Worm (Caenorhabditis elegans): Measurements from ENCODE around the gene idpp-14.

Gene idpp-14

DNA sequence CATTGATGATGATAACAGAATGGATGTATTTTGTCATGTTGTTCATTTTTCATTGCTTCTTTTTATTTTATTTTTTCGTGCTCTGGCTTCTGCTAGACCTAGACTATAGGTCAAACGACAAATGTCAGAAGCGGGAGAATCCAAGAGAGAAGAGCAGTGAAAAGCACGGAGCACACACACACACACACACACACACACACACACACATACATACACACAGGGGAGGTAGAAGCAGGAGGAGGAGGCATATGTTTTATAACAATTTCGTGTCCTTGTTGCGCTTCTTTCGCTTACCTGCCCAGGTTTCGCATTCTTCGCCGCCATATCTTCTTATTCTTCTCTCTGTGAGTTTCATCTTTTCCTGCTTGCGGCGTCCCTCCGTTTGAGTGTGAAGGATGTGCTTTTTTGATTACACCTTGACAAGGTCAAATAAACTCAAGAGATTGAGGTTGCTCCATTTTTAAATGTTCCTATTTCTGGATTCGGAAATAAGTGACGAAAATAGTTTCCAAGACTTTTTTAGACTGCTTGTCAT is 16.0 kb downstream of the idpp-14 start:
- TF ChIP-seq klf-2 (GFP tag; conservative IDR thresholded peaks at IDR 0.05): no peak
- no peak for TF ChIP-seq T22C8.4 (GFP tag; IDR thresholded peaks at IDR 0.05)
- TF ChIP-seq med-1 (GFP tag; optimal IDR thresholded peaks at IDR 0.05; ENCODE audit: insufficient read depth): no peak
- no peak for TF ChIP-seq ztf-23 (GFP tag; IDR thresholded peaks at IDR 0.05)
- TF ChIP-seq cog-1 (tag; optimal IDR thresholded peaks at IDR 0.05): no peak
- no peak for TF ChIP-seq tab-1 (GFP tag; IDR thresholded peaks at IDR 0.05)
- no peak for TF ChIP-seq flt-1 (GFP tag; IDR thresholded peaks at IDR 0.05)
- no peak for TF ChIP-seq ztf-29 (GFP tag; IDR thresholded peaks at IDR 0.05)

DNA sequence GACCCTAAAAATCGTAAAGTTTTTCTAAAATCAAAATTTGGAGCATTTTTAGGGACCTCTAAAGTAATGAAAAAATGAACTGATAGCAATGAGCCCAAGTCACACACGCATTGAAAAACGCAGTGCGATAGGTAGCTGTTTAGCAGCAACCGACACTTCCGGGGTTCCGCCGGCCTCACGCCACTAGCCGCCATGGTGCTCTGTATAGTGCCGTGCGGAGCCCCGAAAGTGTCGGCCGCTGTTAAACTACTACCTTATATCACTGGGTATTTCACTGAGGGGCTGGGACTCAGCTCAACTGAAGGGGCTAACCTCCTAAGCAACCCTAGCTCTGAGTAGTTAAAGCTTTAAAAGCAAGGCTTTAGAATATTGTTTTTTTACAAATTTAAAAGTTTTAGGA is 17.1 kb downstream of the idpp-14 start:
- no peak for TF ChIP-seq klf-2 (GFP tag; conservative IDR thresholded peaks at IDR 0.05)
- no peak for TF ChIP-seq ref-1 (GFP tag; conservative IDR thresholded peaks at IDR 0.05)
- TF ChIP-seq flt-1 (GFP tag; IDR thresholded peaks at IDR 0.05): no peak
- no peak for TF ChIP-seq T22C8.4 (GFP tag; IDR thresholded peaks at IDR 0.05)
- no peak for TF ChIP-seq med-1 (GFP tag; optimal IDR thresholded peaks at IDR 0.05; ENCODE audit: insufficient read depth)
- TF ChIP-seq ztf-23 (GFP tag; IDR thresholded peaks at IDR 0.05): no peak
- no peak for TF ChIP-seq tab-1 (GFP tag; IDR thresholded peaks at IDR 0.05)
- TF ChIP-seq cog-1 (tag; optimal IDR thresholded peaks at IDR 0.05): no peak

DNA sequence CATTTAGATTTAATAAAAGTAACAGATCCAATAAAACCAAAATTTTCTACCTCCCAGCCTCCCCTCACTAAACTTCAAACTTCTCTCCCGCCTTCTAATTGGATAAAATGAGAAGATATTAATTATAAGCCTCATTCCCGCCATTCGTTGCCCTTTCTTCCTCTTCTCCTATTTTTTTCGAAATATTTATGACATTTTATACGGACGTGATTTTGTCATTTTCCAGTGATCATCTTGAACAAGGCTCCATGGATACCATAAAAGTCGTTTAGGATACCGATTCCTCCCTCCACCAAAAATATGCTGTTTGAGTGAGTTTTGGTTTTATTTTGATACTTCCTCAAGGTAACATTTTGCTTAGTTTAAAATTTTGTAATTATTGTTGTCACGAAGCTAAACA is 21.2 kb downstream of the idpp-14 start, which contains the start of gene ZK1073.2:
TSS of gene ZK1073.2 (plus strand) at position 301 of the 400 bp plus-strand sequence.
- TF ChIP-seq ref-1 (GFP tag; conservative IDR thresholded peaks at IDR 0.05) (no peak), klf-2 (GFP tag; conservative IDR thresholded peaks at IDR 0.05) (no peak), med-1 (GFP tag; optimal IDR thresholded peaks at IDR 0.05; ENCODE audit: insufficient read depth) (no peak), ztf-29 (GFP tag; IDR thresholded peaks at IDR 0.05) (no peak), flt-1 (GFP tag; IDR thresholded peaks at IDR 0.05) (no peak), tab-1 (GFP tag; IDR thresholded peaks at IDR 0.05) (no peak), ztf-23 (GFP tag; IDR thresholded peaks at IDR 0.05) (no peak), T22C8.4 (GFP tag; IDR thresholded peaks at IDR 0.05) (no peak), cog-1 (tag; optimal IDR thresholded peaks at IDR 0.05) (no peak)

DNA sequence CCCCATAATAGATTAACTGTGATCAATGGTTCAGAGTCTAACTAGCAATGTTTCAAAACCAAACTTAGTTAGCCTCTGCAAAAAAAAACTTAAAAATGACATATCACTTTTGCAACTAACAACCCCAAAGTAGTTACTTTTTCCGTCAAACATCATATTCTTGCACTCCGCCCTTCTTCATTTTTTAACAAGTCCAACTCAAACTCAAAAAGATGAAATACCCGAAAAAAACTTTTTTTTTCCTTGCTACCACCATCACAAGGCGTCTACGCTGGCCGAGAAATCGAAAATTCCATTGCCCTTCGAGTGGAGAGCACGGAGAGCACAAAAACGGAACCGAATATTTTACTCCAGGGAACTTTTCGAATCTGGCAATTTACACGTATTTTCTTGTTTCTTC is 23.7 kb downstream of the idpp-14 start:
- TF ChIP-seq T22C8.4 (GFP tag; IDR thresholded peaks at IDR 0.05) (no peak), ztf-29 (GFP tag; IDR thresholded peaks at IDR 0.05) (no peak), cog-1 (tag; optimal IDR thresholded peaks at IDR 0.05) (no peak), ref-1 (GFP tag; conservative IDR thresholded peaks at IDR 0.05) (no peak), flt-1 (GFP tag; IDR thresholded peaks at IDR 0.05) (no peak), tab-1 (GFP tag; IDR thresholded peaks at IDR 0.05) (no peak), ztf-23 (GFP tag; IDR thresholded peaks at IDR 0.05) (no peak), med-1 (GFP tag; optimal IDR thresholded peaks at IDR 0.05; ENCODE audit: insufficient read depth) (no peak), klf-2 (GFP tag; conservative IDR thresholded peaks at IDR 0.05) (no peak)

DNA sequence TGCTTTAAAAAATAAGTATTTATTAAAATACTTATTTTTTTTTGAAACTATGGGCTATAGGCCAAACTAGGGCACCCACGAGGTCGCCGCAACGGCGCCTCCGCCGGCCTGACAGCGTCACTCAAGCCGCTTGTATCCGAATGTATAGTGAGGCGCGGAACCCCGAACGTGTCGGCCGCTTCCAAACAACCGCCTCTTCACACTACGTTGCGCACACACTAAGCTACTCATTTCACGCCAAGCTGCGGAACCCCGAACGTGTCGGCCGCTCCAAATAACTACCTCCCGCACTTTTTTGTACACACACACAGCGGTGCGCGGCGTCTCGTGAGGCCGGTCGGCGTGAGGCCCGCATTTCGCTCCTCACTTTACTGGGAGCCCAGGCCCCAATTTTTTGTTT is 30.8 kb downstream of the idpp-14 start:
- no peak for TF ChIP-seq ref-1 (GFP tag; conservative IDR thresholded peaks at IDR 0.05)

DNA sequence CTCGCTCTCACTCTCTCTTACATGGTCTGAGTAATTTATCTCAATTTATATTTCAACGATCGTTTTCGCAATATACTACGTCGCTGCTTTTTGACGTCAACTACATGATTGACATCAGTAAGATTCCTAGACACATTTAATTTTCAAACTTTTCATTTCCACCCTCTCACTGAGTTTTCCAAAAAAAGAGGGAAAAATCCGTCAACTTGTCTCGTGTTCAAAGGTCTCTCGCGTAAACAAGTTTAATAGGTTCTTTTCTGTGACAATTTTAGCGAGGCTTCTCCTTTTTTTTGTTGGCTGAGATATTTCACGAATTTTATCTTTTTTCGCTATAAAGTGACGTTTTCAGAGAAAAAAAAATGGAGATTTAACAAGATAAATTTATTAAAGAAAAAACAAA is 31.8 kb downstream of the idpp-14 start:
- no peak for TF ChIP-seq ztf-23 (GFP tag; IDR thresholded peaks at IDR 0.05)
- TF ChIP-seq T22C8.4 (GFP tag; IDR thresholded peaks at IDR 0.05): no peak
- no peak for TF ChIP-seq cog-1 (tag; optimal IDR thresholded peaks at IDR 0.05)
- TF ChIP-seq med-1 (GFP tag; optimal IDR thresholded peaks at IDR 0.05; ENCODE audit: insufficient read depth): no peak
- no peak for TF ChIP-seq flt-1 (GFP tag; IDR thresholded peaks at IDR 0.05)
- TF ChIP-seq klf-2 (GFP tag; conservative IDR thresholded peaks at IDR 0.05): no peak
- TF ChIP-seq tab-1 (GFP tag; IDR thresholded peaks at IDR 0.05): no peak
- TF ChIP-seq ztf-29 (GFP tag; IDR thresholded peaks at IDR 0.05): no peak
- TF ChIP-seq ref-1 (GFP tag; conservative IDR thresholded peaks at IDR 0.05): no peak

DNA sequence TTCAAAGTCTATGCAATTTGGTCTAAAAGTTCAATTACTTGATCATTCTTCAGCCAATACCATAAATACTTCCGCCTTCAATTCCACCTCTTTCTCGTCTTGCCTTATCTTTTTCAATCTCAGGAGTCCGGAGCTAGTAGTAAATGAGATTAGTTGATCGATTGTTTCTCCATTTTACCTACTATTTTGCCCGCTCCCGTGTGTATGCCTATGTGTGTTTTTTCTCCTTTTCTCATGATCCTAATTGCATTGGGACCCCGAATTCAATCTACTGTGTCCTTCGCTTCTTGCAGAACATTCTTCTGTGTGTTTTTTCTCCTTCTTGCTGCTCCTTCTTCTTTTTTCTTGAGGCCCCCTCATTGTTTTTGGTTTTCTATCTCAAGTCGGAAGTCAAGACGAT is 34.1 kb downstream of the idpp-14 start:
- TF ChIP-seq ztf-29 (GFP tag; IDR thresholded peaks at IDR 0.05) (no peak), flt-1 (GFP tag; IDR thresholded peaks at IDR 0.05) (no peak), tab-1 (GFP tag; IDR thresholded peaks at IDR 0.05) (no peak), T22C8.4 (GFP tag; IDR thresholded peaks at IDR 0.05) (no peak), ztf-23 (GFP tag; IDR thresholded peaks at IDR 0.05) (no peak), ref-1 (GFP tag; conservative IDR thresholded peaks at IDR 0.05) (no peak), med-1 (GFP tag; optimal IDR thresholded peaks at IDR 0.05; ENCODE audit: insufficient read depth) (no peak), klf-2 (GFP tag; conservative IDR thresholded peaks at IDR 0.05) (0 out of 2 replicates have a peak, but pooled peaks have one; percentile 17)

DNA sequence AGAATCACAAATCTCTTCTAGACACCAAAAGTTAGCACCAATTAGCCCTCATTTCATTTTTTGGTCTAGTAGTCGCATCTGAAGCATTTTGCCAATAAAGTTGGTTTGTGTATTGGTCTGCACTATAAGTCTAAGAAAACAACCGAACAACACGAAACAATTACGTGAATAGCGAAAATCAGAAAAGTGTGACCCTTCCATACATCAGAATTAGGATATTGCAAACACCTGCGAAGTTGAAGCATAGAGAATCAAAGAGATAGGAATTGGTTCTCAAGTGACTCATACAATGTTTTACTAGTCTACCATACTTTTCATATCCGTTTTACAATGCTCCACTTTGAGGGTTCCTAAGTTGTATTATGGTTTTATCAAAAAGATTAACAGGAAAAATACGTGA is 35.0 kb downstream of the idpp-14 start:
- TF ChIP-seq ref-1 (GFP tag; conservative IDR thresholded peaks at IDR 0.05) (no peak), ztf-23 (GFP tag; IDR thresholded peaks at IDR 0.05) (no peak), tab-1 (GFP tag; IDR thresholded peaks at IDR 0.05) (no peak), ztf-29 (GFP tag; IDR thresholded peaks at IDR 0.05) (no peak)

DNA sequence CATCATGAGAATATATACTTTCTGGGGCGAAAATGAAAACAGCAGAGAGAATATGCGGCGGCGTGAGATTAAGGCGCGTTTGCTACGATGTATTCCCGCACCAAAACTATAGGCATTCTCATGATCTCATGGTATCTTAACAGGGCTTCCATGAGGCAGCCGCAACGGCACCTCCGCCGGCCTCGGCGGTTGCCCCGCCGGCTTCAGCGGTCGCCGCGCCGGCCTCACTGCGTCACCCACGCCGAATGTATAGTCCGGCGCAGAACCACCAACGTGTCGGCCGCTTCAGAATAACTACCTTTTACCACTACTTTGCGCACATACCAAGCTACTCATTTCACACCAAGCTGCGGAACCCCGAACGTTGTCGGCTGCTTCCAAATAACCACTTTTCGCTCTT is 35.5 kb downstream of the idpp-14 start:
- TF ChIP-seq med-1 (GFP tag; optimal IDR thresholded peaks at IDR 0.05; ENCODE audit: insufficient read depth) (no peak), tab-1 (GFP tag; IDR thresholded peaks at IDR 0.05) (no peak)

DNA sequence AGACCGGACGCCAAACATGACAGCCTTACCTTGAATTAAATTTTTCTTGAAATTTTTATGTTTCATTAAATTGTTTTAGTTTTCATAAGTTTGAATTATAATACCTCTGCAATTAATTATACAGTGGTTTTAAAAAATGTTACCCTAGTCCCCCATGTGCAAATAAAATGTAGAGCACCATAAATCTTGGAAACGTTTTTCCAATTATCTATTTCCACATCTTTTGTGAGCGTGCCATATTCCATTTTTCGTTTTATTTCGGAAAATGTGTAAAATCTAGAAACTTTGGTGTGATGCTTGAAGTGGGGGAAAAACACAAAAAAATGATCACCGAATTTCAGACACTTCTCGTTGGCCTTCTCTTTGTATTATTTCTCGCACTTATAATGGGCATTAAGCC is 40.5 kb downstream of the idpp-14 start:
- TF ChIP-seq ref-1 (GFP tag; conservative IDR thresholded peaks at IDR 0.05): no peak
- TF ChIP-seq T22C8.4 (GFP tag; IDR thresholded peaks at IDR 0.05): no peak
- TF ChIP-seq flt-1 (GFP tag; IDR thresholded peaks at IDR 0.05): no peak
- no peak for TF ChIP-seq klf-2 (GFP tag; conservative IDR thresholded peaks at IDR 0.05)
- no peak for TF ChIP-seq ztf-29 (GFP tag; IDR thresholded peaks at IDR 0.05)
- no peak for TF ChIP-seq tab-1 (GFP tag; IDR thresholded peaks at IDR 0.05)
- TF ChIP-seq med-1 (GFP tag; optimal IDR thresholded peaks at IDR 0.05; ENCODE audit: insufficient read depth): no peak
- TF ChIP-seq cog-1 (tag; optimal IDR thresholded peaks at IDR 0.05): no peak
- TF ChIP-seq ztf-23 (GFP tag; IDR thresholded peaks at IDR 0.05): no peak

DNA sequence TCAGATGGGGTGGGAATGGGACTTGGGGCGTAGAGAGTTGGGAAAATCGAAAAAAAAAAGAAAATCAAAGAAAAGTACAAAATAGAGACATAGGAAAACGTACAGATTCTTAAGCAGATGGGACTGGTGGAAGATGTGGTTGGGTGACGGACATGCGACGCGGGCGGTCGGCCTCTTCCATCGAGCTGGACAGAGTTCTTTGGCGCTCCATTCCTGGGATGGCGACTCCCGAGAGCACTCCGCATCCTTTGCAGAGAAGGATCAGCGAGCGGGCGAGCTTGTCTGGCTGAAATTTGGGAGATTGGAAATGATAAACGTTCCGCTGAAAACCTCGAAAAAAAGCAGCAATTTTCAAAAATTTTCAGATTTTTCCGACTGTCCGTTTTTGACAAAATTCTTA is 42.1 kb downstream of the idpp-14 start:
- TF ChIP-seq T22C8.4 (GFP tag; IDR thresholded peaks at IDR 0.05) (no peak), ztf-23 (GFP tag; IDR thresholded peaks at IDR 0.05) (no peak), klf-2 (GFP tag; conservative IDR thresholded peaks at IDR 0.05) (no peak), ref-1 (GFP tag; conservative IDR thresholded peaks at IDR 0.05) (no peak)

Data from whole organism, midembryonic.